Worm (Caenorhabditis elegans) whole organism, L4 larva: ENCODE results near the gene F54E7.9.

Source experiments
- R02D3.7 ChIP-seq: fragments of 150-350 bp; sonication (generic microtip); optimal IDR thresholded peaks from 3 replicates; lab custom pipeline; 2014; ENCODE audit warnings: missing biosample characterization, missing genetic modification characterization
- Y48G9A.11 ChIP-seq: fragments of 200-800 bp; sonication (Bioruptor generic); IDR thresholded peaks from 2 replicates; pipeline ENCODE4 v1.3.6; 2022; ENCODE audit warnings: missing genetic modification reagents, missing genetic modification characterization, missing compliant biosample characterization
- Y75B8A.6 ChIP-seq: fragments of 200-800 bp; sonication (Bioruptor generic); IDR thresholded peaks from 2 replicates; pipeline ENCODE4 v1.3.6; 2022; ENCODE audit warnings: missing genetic modification reagents, missing genetic modification characterization, missing compliant biosample characterization
- ZK337.2 ChIP-seq: fragments of 200-800 bp; sonication (Bioruptor generic); IDR thresholded peaks from 2 replicates; pipeline ENCODE4 v1.3.6; 2022; ENCODE audit warnings: missing genetic modification reagents, missing genetic modification characterization, missing compliant biosample characterization
- aha-1 ChIP-seq: fragments of 150-350 bp; peaks from one replicate; lab custom pipeline; 2014; ENCODE audit warnings: missing biosample characterization, missing genetic modification characterization
- ama-1 ChIP-seq: fragments of 150-350 bp; optimal IDR thresholded peaks from 2 replicates; lab custom pipeline; 2014; ENCODE audit warnings: inconsistent platforms, mixed read lengths
- ceh-28 ChIP-seq: fragments of 150-350 bp; optimal IDR thresholded peaks from 2 replicates; lab custom pipeline; 2014; ENCODE audit warnings: missing biosample characterization, missing genetic modification reagents, missing genetic modification characterization
- ceh-62 ChIP-seq: sonication (generic microtip); optimal IDR thresholded peaks from 2 replicates; lab custom pipeline; 2017; ENCODE audit warnings: missing biosample characterization, missing genetic modification characterization
- cey-2 ChIP-seq: sonication (generic microtip); optimal IDR thresholded peaks from 3 replicates; lab custom pipeline; 2017; ENCODE audit warnings: missing genetic modification characterization, mild to moderate bottlenecking, missing compliant biosample characterization, antibody characterized with exemption, borderline replicate concordance; ENCODE audit not compliant: insufficient read depth
- ctbp-1 ChIP-seq: fragments of 200-800 bp; sonication (Bioruptor generic); IDR thresholded peaks from 2 replicates; pipeline ENCODE4 v1.3.6; 2022; ENCODE audit warnings: missing genetic modification reagents, missing genetic modification characterization, missing compliant biosample characterization
- daf-16 ChIP-seq, 3 experiments: sonication (generic microtip); optimal IDR thresholded peaks; 2 replicates each; lab custom pipeline; 2016 to 2017; ENCODE audit warnings: missing genetic modification characterization in 3 of 3, missing genetic modification reagents in 3 of 3, mild to moderate bottlenecking in 2 of 3, missing compliant biosample characterization in 2 of 3, missing biosample characterization in 1 of 3, moderate library complexity in 1 of 3
- daf-19 ChIP-seq: fragments of 200-800 bp; sonication (Bioruptor generic); conservative IDR thresholded peaks from 2 replicates; pipeline ENCODE4 v1.3.6; 2022; ENCODE audit warnings: missing genetic modification characterization, missing compliant biosample characterization
- fkh-10 ChIP-seq: fragments of 150-350 bp; optimal IDR thresholded peaks from 2 replicates; lab custom pipeline; 2014; ENCODE audit warnings: missing biosample characterization, missing genetic modification reagents, missing genetic modification characterization
- hlh-11 ChIP-seq: fragments of 200-800 bp; sonication (Bioruptor generic); optimal IDR thresholded peaks from 2 replicates; lab custom pipeline; 2018; ENCODE audit warnings: mild to moderate bottlenecking, missing genetic modification characterization, missing compliant biosample characterization
- jun-1 ChIP-seq: fragments of 150-350 bp; optimal IDR thresholded peaks from 2 replicates; lab custom pipeline; 2014; ENCODE audit warnings: missing biosample characterization, missing genetic modification reagents, missing genetic modification characterization
- lim-7 ChIP-seq: fragments of 200-800 bp; sonication (Bioruptor generic); IDR thresholded peaks from 2 replicates; pipeline ENCODE4 v1.3.6; 2022; ENCODE audit warnings: missing genetic modification characterization, missing compliant biosample characterization
- lin-13 ChIP-seq: fragments of 150-350 bp; optimal IDR thresholded peaks from 2 replicates; lab custom pipeline; 2014; ENCODE audit warnings: missing biosample characterization, missing genetic modification reagents, missing genetic modification characterization
- lin-15B ChIP-seq: fragments of 150-350 bp; sonication (generic microtip); optimal IDR thresholded peaks from 3 replicates; lab custom pipeline; 2014; ENCODE audit warnings: missing biosample characterization, missing genetic modification characterization
- lin-29 ChIP-seq: fragments of 200-800 bp; sonication (Bioruptor generic); IDR thresholded peaks from 2 replicates; pipeline ENCODE4 v1.3.6; 2022; ENCODE audit warnings: missing genetic modification reagents, missing genetic modification characterization, missing compliant biosample characterization
- lsy-2 ChIP-seq, 2 experiments: fragments of 150-350 bp in 1 of 2; sonication (generic microtip) in 1 of 2; optimal IDR thresholded peaks; 2 replicates each; lab custom pipeline; 2014 to 2017; ENCODE audit warnings: missing biosample characterization in 2 of 2, missing genetic modification characterization in 2 of 2
- madf-5 ChIP-seq, 2 experiments: fragments of 200-800 bp; sonication (Bioruptor generic); IDR thresholded peaks; 2 replicates each; pipeline ENCODE4 v1.3.6; 2022; ENCODE audit warnings: missing compliant biosample characterization in 2 of 2, missing genetic modification characterization in 2 of 2
- mdt-29 ChIP-seq: fragments of 200-800 bp; sonication (Bioruptor generic); IDR thresholded peaks from 2 replicates; pipeline ENCODE4 v1.3.6; 2022; ENCODE audit warnings: missing genetic modification reagents, missing genetic modification characterization, missing compliant biosample characterization
- mxl-2 ChIP-seq: fragments of 200-800 bp; sonication (Bioruptor generic); conservative IDR thresholded peaks from 2 replicates; pipeline ENCODE4 v1.3.6; 2022; ENCODE audit warnings: missing genetic modification reagents, missing genetic modification characterization, missing compliant biosample characterization
- mxl-3 ChIP-seq: fragments of 200-800 bp; sonication (Bioruptor generic); optimal IDR thresholded peaks from 2 replicates; lab custom pipeline; 2018; ENCODE audit warnings: mild to moderate bottlenecking, missing genetic modification characterization, missing compliant biosample characterization
- nhr-11 ChIP-seq: fragments of 150-350 bp; optimal IDR thresholded peaks from 2 replicates; lab custom pipeline; 2014; ENCODE audit warnings: missing biosample characterization, missing genetic modification characterization
- nhr-28 ChIP-seq: fragments of 150-350 bp; optimal IDR thresholded peaks from 2 replicates; lab custom pipeline; 2014; ENCODE audit warnings: missing biosample characterization, missing genetic modification characterization
- nhr-6 ChIP-seq: fragments of 150-350 bp; optimal IDR thresholded peaks from 2 replicates; lab custom pipeline; 2014; ENCODE audit warnings: missing biosample characterization, missing genetic modification characterization
- php-3 ChIP-seq: fragments of 200-800 bp; sonication (Bioruptor generic); IDR thresholded peaks from 2 replicates; pipeline ENCODE4 v1.3.6; 2022; ENCODE audit warnings: missing genetic modification reagents, missing genetic modification characterization, missing compliant biosample characterization
- set-16 ChIP-seq: fragments of 200-800 bp; sonication (Bioruptor generic); IDR thresholded peaks from 2 replicates; pipeline ENCODE4 v1.3.6; 2022; ENCODE audit warnings: missing genetic modification reagents, missing genetic modification characterization, missing compliant biosample characterization
- snpc-4 ChIP-seq: fragments of 150-350 bp; optimal IDR thresholded peaks from 2 replicates; lab custom pipeline; 2014; ENCODE audit warnings: missing biosample characterization, missing genetic modification characterization
- spr-1 ChIP-seq: sonication (generic microtip); optimal IDR thresholded peaks from 2 replicates; lab custom pipeline; 2016; ENCODE audit warnings: mild to moderate bottlenecking, missing genetic modification characterization, missing compliant biosample characterization
- tra-1 ChIP-seq: fragments of 200-800 bp; sonication (Bioruptor generic); IDR thresholded peaks from 2 replicates; pipeline ENCODE4 v1.3.6; 2022; ENCODE audit warnings: missing genetic modification reagents, missing genetic modification characterization, missing compliant biosample characterization
- unc-39 ChIP-seq: sonication (generic microtip); optimal IDR thresholded peaks from 2 replicates; lab custom pipeline; 2017; ENCODE audit warnings: missing biosample characterization, missing genetic modification characterization
- unc-62 ChIP-seq, 3 experiments: fragments of 150-350 bp in 1 of 3; sonication (generic microtip); optimal IDR thresholded peaks in 2 of 3; peaks in 1 of 3; 1 replicate in 1 of 3; 2 replicates in 2 of 3; lab custom pipeline; 2014 to 2017; ENCODE audit warnings: missing biosample characterization in 3 of 3, missing genetic modification characterization in 3 of 3, missing genetic modification reagents in 3 of 3, missing genotype in 1 of 3
- zfp-2 ChIP-seq: sonication (generic microtip); optimal IDR thresholded peaks from 2 replicates; lab custom pipeline; 2016; ENCODE audit warnings: mild to moderate bottlenecking, missing genetic modification characterization, missing compliant biosample characterization
- zfp-3 ChIP-seq: fragments of 200-800 bp; sonication (Bioruptor generic); conservative IDR thresholded peaks from 2 replicates; pipeline ENCODE4 v1.3.6; 2022; ENCODE audit warnings: missing genetic modification reagents, missing genetic modification characterization, missing compliant biosample characterization
- ztf-11 ChIP-seq: fragments of 150-350 bp; optimal IDR thresholded peaks from 2 replicates; lab custom pipeline; 2014; ENCODE audit warnings: missing biosample characterization, missing genetic modification characterization

The F54E7.9 gene

ce11 chrIII:5721888-5722287, 44.2 kb upstream of the F54E7.9 start (continued):
- TF ChIP-seq ztf-11 (tag; lab: Kevin White, UChicago) (no peak), ama-1 (lab: Kevin White, UChicago) (no peak), R02D3.7 (no peak), lin-13 (GFP tag; lab: Kevin White, UChicago) (no peak), nhr-6 (tag; lab: Kevin White, UChicago) (peak; percentile 11), ZK337.2 (GFP tag; lab: Robert Waterston, UW) (peak; percentile 89), set-16 (no peak), mxl-2 (GFP tag; lab: Robert Waterston, UW) (no peak), daf-16 (GFP tag; optimal IDR thresholded peaks at IDR 0.05; lab: Kevin White, UChicago) (peak in 1 of 2 experiments; percentile 36), daf-16 (tag; optimal IDR thresholded peaks at IDR 0.05; lab: Kevin White, UChicago) (peak; percentile 49), zfp-2 (tag; lab: Kevin White, UChicago) (no peak), mdt-29 (GFP tag; lab: Robert Waterston, UW) (no peak), ceh-28 (tag; lab: Kevin White, UChicago) (peak; percentile 17), nhr-28 (tag; lab: Kevin White, UChicago) (peak; percentile 67), fkh-10 (GFP tag; lab: Kevin White, UChicago) (no peak), jun-1 (no peak), php-3 (GFP tag; lab: Robert Waterston, UW) (no peak), Y48G9A.11 (GFP tag; lab: Robert Waterston, UW) (peak; percentile 36; the same call in 1 of the 2 replicates), lin-15B (tag; lab: Kevin White, UChicago) (no peak), zfp-3 (GFP tag; lab: Robert Waterston, UW) (no peak), snpc-4 (no peak), lim-7 (GFP tag; lab: Robert Waterston, UW) (no peak), lin-29 (GFP tag; lab: Robert Waterston, UW) (no peak), cey-2 (tag; lab: Kevin White, UChicago) (no peak), nhr-11 (no peak), aha-1 (tag; lab: Kevin White, UChicago) (peak; percentile 95), hlh-11 (tag; lab: Kevin White, UChicago) (peak; percentile 61), lsy-2 (tag; optimal IDR thresholded peaks at IDR 0.05; lab: Kevin White, UChicago) (peak in 1 of 2 experiments; percentile 81), spr-1 (tag; lab: Kevin White, UChicago) (no peak), madf-5 (GFP tag; IDR thresholded peaks at IDR 0.05; lab: Robert Waterston, UW) (no peak), tra-1 (GFP tag; lab: Robert Waterston, UW) (peak; percentile 83)

DNA sequence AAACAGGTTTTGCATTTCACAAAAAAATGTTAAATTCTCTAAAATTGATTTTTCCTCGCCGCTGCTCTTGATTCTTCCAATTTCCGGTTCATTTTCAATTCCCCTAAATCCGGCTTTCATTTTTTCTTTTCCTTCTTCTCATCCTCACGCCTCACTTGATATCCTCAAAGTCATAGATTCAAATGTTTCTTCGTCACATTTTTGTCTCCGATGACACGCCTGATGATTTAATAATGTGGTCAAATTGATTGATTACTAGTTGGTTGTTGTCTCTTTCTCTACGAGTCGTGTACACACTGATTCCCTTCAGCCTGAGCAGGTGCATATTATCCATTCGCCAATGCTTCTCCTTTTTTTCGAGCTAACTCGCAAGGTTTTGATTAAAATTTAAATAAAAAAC, 43.8 kb upstream of the F54E7.9 start:
- TF ChIP-seq ceh-62 (tag; lab: Kevin White, UChicago) (no peak), mxl-3 (GFP tag; lab: Kevin White, UChicago) (no peak), ctbp-1 (GFP tag; lab: Robert Waterston, UW) (no peak), Y75B8A.6 (GFP tag; lab: Robert Waterston, UW) (no peak), unc-39 (tag; lab: Kevin White, UChicago) (no peak), unc-62 (GFP tag; optimal IDR thresholded peaks at IDR 0.05 in 1 of 2; lab: Kevin White, UChicago) (peak in 1 of 2 experiments; percentile 50), unc-62 (tag; optimal IDR thresholded peaks at IDR 0.05; lab: Kevin White, UChicago) (no peak)

DNA sequence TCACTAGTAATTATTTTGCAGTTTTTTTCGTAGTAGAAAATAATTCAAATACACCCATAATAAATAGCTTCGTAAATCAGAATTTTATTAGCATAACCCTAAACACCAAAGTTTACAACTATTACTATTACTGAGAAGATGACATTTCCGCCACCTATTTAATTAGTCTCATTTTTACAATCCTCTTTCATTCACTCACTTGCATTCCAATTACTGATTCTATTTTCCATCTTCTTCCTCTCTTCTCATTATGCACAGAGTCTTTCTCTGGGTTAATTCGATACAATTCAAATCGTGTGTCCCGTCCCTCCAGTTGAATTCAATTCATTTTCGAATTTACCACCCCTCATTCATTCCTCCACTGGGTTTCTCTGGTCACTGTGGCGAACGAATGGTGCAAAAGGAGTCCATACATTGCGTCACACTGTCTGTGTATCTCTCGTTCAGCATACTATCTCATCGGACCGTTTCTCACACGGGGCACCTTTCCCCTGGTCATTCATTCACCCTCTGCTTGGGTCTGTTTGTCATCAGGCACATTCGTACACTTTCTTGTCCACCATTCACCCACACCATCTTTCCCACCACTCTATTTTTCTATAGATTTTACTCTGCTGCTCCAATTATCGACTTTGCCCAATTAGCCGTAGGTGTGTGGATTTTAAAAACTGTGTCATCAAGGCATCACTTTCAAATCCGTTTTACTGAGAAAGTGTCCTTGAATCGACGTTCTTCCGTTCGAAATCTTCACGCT, 42.8 kb upstream of the F54E7.9 start:
- TF ChIP-seq daf-19 (GFP tag; lab: Robert Waterston, UW) (no peak), unc-62 (GFP tag; optimal IDR thresholded peaks at IDR 0.05 in 1 of 2; lab: Kevin White, UChicago) (peak in 1 of 2 experiments; percentile 65), unc-62 (tag; optimal IDR thresholded peaks at IDR 0.05; lab: Kevin White, UChicago) (no peak)
